Fruit fly (Drosophila melanogaster) whole organism, prepupa: ENCODE measurements around the gene laf.

Experiments used
- Blimp-1 ChIP-seq: fragments of 200-800 bp; sonication (Bioruptor generic); optimal IDR thresholded peaks from 3 replicates; lab custom pipeline; 2017; ENCODE audit warnings: missing biosample characterization, missing genetic modification characterization, mild to moderate bottlenecking, moderate library complexity, missing genetic modification reagents
- CG10631 ChIP-seq: fragments of 200-800 bp; sonication (Bioruptor generic); optimal IDR thresholded peaks from 2 replicates; lab custom pipeline; 2016; ENCODE audit warnings: missing biosample characterization, missing genetic modification characterization
- CG10669 ChIP-seq: fragments of 200-800 bp; sonication (Bioruptor generic); optimal IDR thresholded peaks from 3 replicates; lab custom pipeline; 2018; ENCODE audit warnings: missing biosample characterization, mild to moderate bottlenecking, missing genetic modification characterization, moderate library complexity
- CG11294 ChIP-seq: fragments of 200-800 bp; sonication (Bioruptor generic); IDR thresholded peaks from 2 replicates; pipeline ENCODE4 v1.3.6; 2022; ENCODE audit warnings: missing biosample characterization, missing genetic modification characterization
- CG11762 ChIP-seq: fragments of 200-800 bp; sonication (Bioruptor generic); optimal IDR thresholded peaks from 3 replicates; lab custom pipeline; 2016; ENCODE audit warnings: missing biosample characterization, missing genetic modification characterization; ENCODE audit not compliant: insufficient read depth
- CG11902 ChIP-seq: fragments of 200-800 bp; sonication (Bioruptor generic); optimal IDR thresholded peaks from 3 replicates; lab custom pipeline; 2016; ENCODE audit warnings: missing biosample characterization, missing genetic modification characterization
- CG1621 ChIP-seq: fragments of 200-800 bp; sonication (Bioruptor generic); optimal IDR thresholded peaks from 3 replicates; lab custom pipeline; 2018; ENCODE audit warnings: missing biosample characterization, mild to moderate bottlenecking, missing genetic modification characterization
- CG16779 ChIP-seq: fragments of 200-800 bp; sonication (Bioruptor generic); optimal IDR thresholded peaks from 3 replicates; lab custom pipeline; 2017; ENCODE audit warnings: missing biosample characterization, mild to moderate bottlenecking, missing genetic modification characterization
- CG3032 ChIP-seq: fragments of 200-800 bp; optimal IDR thresholded peaks from 2 replicates; lab custom pipeline; 2019; ENCODE audit warnings: missing biosample characterization, mild to moderate bottlenecking, missing genetic modification characterization, moderate library complexity
- CG31627 ChIP-seq: fragments of 200-800 bp; sonication (Bioruptor generic); optimal IDR thresholded peaks from 3 replicates; lab custom pipeline; 2016; ENCODE audit warnings: missing biosample characterization, missing genetic modification characterization
- CG32006 ChIP-seq: fragments of 200-800 bp; sonication (Bioruptor generic); optimal IDR thresholded peaks from 3 replicates; lab custom pipeline; 2017; ENCODE audit warnings: missing biosample characterization, mild to moderate bottlenecking, missing genetic modification characterization
- CG34406 ChIP-seq: fragments of 200-800 bp; sonication (Bioruptor generic); optimal IDR thresholded peaks from 3 replicates; lab custom pipeline; 2016; ENCODE audit warnings: missing biosample characterization, missing genetic modification characterization
- CG3919 ChIP-seq: fragments of 200-800 bp; sonication (Bioruptor generic); optimal IDR thresholded peaks from 3 replicates; lab custom pipeline; 2016; ENCODE audit warnings: missing biosample characterization, missing genetic modification characterization
- CG6163 ChIP-seq: fragments of 200-800 bp; sonication (Bioruptor generic); IDR thresholded peaks from 3 replicates; pipeline ENCODE4 v1.3.6; 2022; ENCODE audit warnings: missing biosample characterization, missing genetic modification characterization
- CG6276 ChIP-seq: fragments of 200-800 bp; sonication (Bioruptor generic); optimal IDR thresholded peaks from 2 replicates; lab custom pipeline; 2017; ENCODE audit warnings: missing biosample characterization, mild to moderate bottlenecking, missing genetic modification characterization
- CG6808 ChIP-seq: fragments of 200-800 bp; sonication (Bioruptor generic); optimal IDR thresholded peaks from 3 replicates; lab custom pipeline; 2017; ENCODE audit warnings: missing biosample characterization, missing genetic modification characterization, mild to moderate bottlenecking, moderate library complexity, missing genetic modification reagents
- CG6854 ChIP-seq: fragments of 200-800 bp; sonication (Bioruptor generic); optimal IDR thresholded peaks from 2 replicates; lab custom pipeline; 2017; ENCODE audit warnings: missing biosample characterization, mild to moderate bottlenecking, missing genetic modification characterization
- CG7368 ChIP-seq: fragments of 200-800 bp; sonication (Bioruptor generic); optimal IDR thresholded peaks from 3 replicates; lab custom pipeline; 2016; ENCODE audit warnings: missing biosample characterization, missing genetic modification characterization
- CG8119 ChIP-seq: fragments of 200-800 bp; sonication (Bioruptor generic); IDR thresholded peaks from 3 replicates; pipeline ENCODE4 v1.3.6; 2022; ENCODE audit warnings: missing biosample characterization, missing genetic modification characterization
- CG8319 ChIP-seq: fragments of 200-800 bp; sonication (Bioruptor generic); optimal IDR thresholded peaks from 3 replicates; lab custom pipeline; 2016; ENCODE audit warnings: missing biosample characterization, missing genetic modification characterization
- CG8632 ChIP-seq: fragments of 200-800 bp; sonication (Bioruptor generic); optimal IDR thresholded peaks from 3 replicates; lab custom pipeline; 2016; ENCODE audit warnings: missing biosample characterization, missing genetic modification characterization
- CG9139 ChIP-seq: fragments of 200-800 bp; sonication (Bioruptor generic); optimal IDR thresholded peaks from 3 replicates; lab custom pipeline; 2017; ENCODE audit warnings: missing biosample characterization, mild to moderate bottlenecking, missing genetic modification characterization
- Eip78C ChIP-seq: fragments of 200-800 bp; sonication (Bioruptor generic); peaks from one replicate; lab custom pipeline; 2016; ENCODE audit warnings: missing biosample characterization, missing genetic modification characterization
- Eip93F ChIP-seq: fragments of 200-800 bp; sonication (Bioruptor generic); optimal IDR thresholded peaks from 2 replicates; lab custom pipeline; 2016; ENCODE audit warnings: missing biosample characterization, mild to moderate bottlenecking, missing genetic modification characterization
- Ets96B ChIP-seq: fragments of 200-800 bp; optimal IDR thresholded peaks from 2 replicates; lab custom pipeline; 2019; ENCODE audit warnings: missing biosample characterization, mild to moderate bottlenecking, missing genetic modification characterization, moderate library complexity
- Hr39 ChIP-seq: fragments of 200-800 bp; sonication (Bioruptor generic); optimal IDR thresholded peaks from 2 replicates; lab custom pipeline; 2016; ENCODE audit warnings: missing biosample characterization, missing genetic modification characterization
- Hr4 ChIP-seq: fragments of 200-800 bp; sonication (Bioruptor generic); optimal IDR thresholded peaks from 3 replicates; lab custom pipeline; 2016; ENCODE audit warnings: missing biosample characterization, missing genetic modification characterization
- Lpt ChIP-seq: fragments of 200-800 bp; sonication (Bioruptor generic); optimal IDR thresholded peaks from 3 replicates; lab custom pipeline; 2016; ENCODE audit warnings: missing biosample characterization, missing genetic modification characterization
- Met ChIP-seq: fragments of 200-800 bp; sonication (Bioruptor generic); optimal IDR thresholded peaks from 3 replicates; lab custom pipeline; 2016; ENCODE audit warnings: missing biosample characterization, missing genetic modification characterization
- OdsH ChIP-seq: fragments of 200-800 bp; sonication (Bioruptor generic); optimal IDR thresholded peaks from 3 replicates; lab custom pipeline; 2016; ENCODE audit warnings: missing biosample characterization, missing genetic modification characterization
- Smox ChIP-seq: fragments of 200-800 bp; sonication (Bioruptor generic); optimal IDR thresholded peaks from 3 replicates; lab custom pipeline; 2016; ENCODE audit warnings: missing biosample characterization, missing genetic modification characterization
- Sox102F ChIP-seq: fragments of 200-800 bp; sonication (Bioruptor generic); optimal IDR thresholded peaks from 2 replicates; lab custom pipeline; 2016; ENCODE audit warnings: missing biosample characterization, mild to moderate bottlenecking, missing genetic modification characterization
- Sox14 ChIP-seq: fragments of 200-800 bp; sonication (Bioruptor generic); optimal IDR thresholded peaks from 3 replicates; lab custom pipeline; 2016; ENCODE audit warnings: missing biosample characterization, missing genetic modification characterization
- Sox15 ChIP-seq: fragments of 200-800 bp; sonication (Bioruptor generic); optimal IDR thresholded peaks from 3 replicates; lab custom pipeline; 2016; ENCODE audit warnings: missing biosample characterization, missing genetic modification characterization
- achi ChIP-seq: fragments of 200-800 bp; sonication (Bioruptor generic); optimal IDR thresholded peaks from 3 replicates; lab custom pipeline; 2016; ENCODE audit warnings: missing biosample characterization, missing genetic modification characterization
- acj6 ChIP-seq: fragments of 200-800 bp; sonication (Bioruptor generic); optimal IDR thresholded peaks from 3 replicates; lab custom pipeline; 2016; ENCODE audit warnings: missing biosample characterization, missing genetic modification characterization
- dac ChIP-seq: fragments of 200-800 bp; sonication (Bioruptor generic); optimal IDR thresholded peaks from 2 replicates; lab custom pipeline; 2017; ENCODE audit warnings: missing biosample characterization, mild to moderate bottlenecking, missing genetic modification characterization
- dsx ChIP-seq: fragments of 200-800 bp; optimal IDR thresholded peaks from 3 replicates; lab custom pipeline; 2019; ENCODE audit warnings: missing biosample characterization, mild to moderate bottlenecking, missing genetic modification characterization, moderate library complexity; ENCODE audit not compliant: poor library complexity, severe bottlenecking
- eg ChIP-seq: fragments of 200-800 bp; sonication (Bioruptor generic); IDR thresholded peaks from 3 replicates; pipeline ENCODE4 v1.3.6; 2022; ENCODE audit warnings: missing biosample characterization, missing genetic modification characterization
- esn ChIP-seq: fragments of 200-800 bp; sonication (Bioruptor generic); optimal IDR thresholded peaks from 2 replicates; lab custom pipeline; 2016; ENCODE audit warnings: missing biosample characterization, mild to moderate bottlenecking, missing genetic modification characterization, moderate library complexity
- fd85E ChIP-seq: fragments of 200-800 bp; sonication (Bioruptor generic); optimal IDR thresholded peaks from 3 replicates; lab custom pipeline; 2016; ENCODE audit warnings: missing biosample characterization, missing genetic modification characterization
- fkh ChIP-seq: fragments of 200-800 bp; sonication (Bioruptor generic); optimal IDR thresholded peaks from 3 replicates; lab custom pipeline; 2017; ENCODE audit warnings: missing biosample characterization, mild to moderate bottlenecking, missing genetic modification characterization, moderate library complexity
- net ChIP-seq: fragments of 200-800 bp; sonication (Bioruptor generic); optimal IDR thresholded peaks from 3 replicates; lab custom pipeline; 2016; ENCODE audit warnings: missing biosample characterization, missing genetic modification characterization
- pdm3 ChIP-seq: fragments of 200-800 bp; sonication (Bioruptor generic); optimal IDR thresholded peaks from 3 replicates; lab custom pipeline; 2016; ENCODE audit warnings: missing biosample characterization, missing genetic modification characterization
- ss ChIP-seq, 2 experiments: fragments of 200-800 bp; sonication (Bioruptor generic); optimal IDR thresholded peaks; 2 replicates in 1 of 2; 3 replicates in 1 of 2; lab custom pipeline; 2017 to 2018; ENCODE audit warnings: mild to moderate bottlenecking in 2 of 2, missing biosample characterization in 2 of 2, missing genetic modification characterization in 2 of 2, moderate library complexity in 1 of 2
- svp ChIP-seq: fragments of 200-800 bp; sonication (Bioruptor generic); peaks from one replicate; lab custom pipeline; 2016; ENCODE audit warnings: missing biosample characterization, missing genetic modification characterization
- topi ChIP-seq: fragments of 200-800 bp; sonication (Bioruptor generic); optimal IDR thresholded peaks from 3 replicates; lab custom pipeline; 2016; ENCODE audit warnings: missing biosample characterization, missing genetic modification characterization
- vri ChIP-seq: fragments of 200-800 bp; sonication (Bioruptor generic); optimal IDR thresholded peaks from 3 replicates; lab custom pipeline; 2016; ENCODE audit warnings: missing biosample characterization, mild to moderate bottlenecking, missing genetic modification characterization

The laf gene

dm6 chr3R:4883864-4884263, 5.5 kb upstream of the laf start (continued):
- TF ChIP-seq CG34406 (peak; percentile 33), CG3032 (tag; lab: Kevin White, UChicago) (peak; percentile 47), Sox102F (peak; percentile 41), CG6276 (GFP tag; lab: Kevin White, UChicago) (no peak), svp (peak; percentile 83), achi (GFP tag; lab: Kevin White, UChicago) (peak; percentile 40), fd85E (no peak), pdm3 (GFP tag; lab: Kevin White, UChicago) (peak; percentile 44), topi (peak; percentile 68), Met (peak; percentile 72), OdsH (peak; percentile 51), CG3919 (peak; percentile 41), eg (GFP tag; lab: Robert Waterston, UW) (no peak), Sox15 (GFP tag; lab: Kevin White, UChicago) (peak; percentile 6), CG8632 (peak; percentile 12), CG8119 (GFP tag; lab: Robert Waterston, UW) (no peak), acj6 (GFP tag; lab: Kevin White, UChicago) (peak; percentile 2), CG6854 (GFP tag; lab: Kevin White, UChicago) (no peak), Lpt (GFP tag; lab: Kevin White, UChicago) (no peak)
- TF ChIP-seq, all 60 proteins: peak for 36

dm6 chr3R:4883186-4883746, 4.9 kb upstream of the laf start:
- TF ChIP-seq Sox102F (peak; percentile 88), CG3032 (tag; lab: Kevin White, UChicago) (peak; percentile 84), achi (GFP tag; lab: Kevin White, UChicago) (peak; percentile 68), net (GFP tag; lab: Kevin White, UChicago) (peak; percentile 49), CG11294 (GFP tag; lab: Robert Waterston, UW) (no peak), CG3919 (peak; percentile 74), CG6163 (GFP tag; lab: Robert Waterston, UW) (no peak), Hr4 (peak; percentile 8), dac (no peak), OdsH (peak; percentile 71), topi (peak; percentile 88), Blimp-1 (peak; percentile 69), CG10631 (GFP tag; lab: Kevin White, UChicago) (peak; percentile 71), Eip78C (GFP tag; lab: Kevin White, UChicago) (peak; percentile 94), fd85E (no peak), ss (GFP tag; optimal IDR thresholded peaks at IDR 0.05; lab: Kevin White, UChicago) (peak; percentile 46 to 76), CG11762 (peak; percentile 55), CG1621 (tag; lab: Kevin White, UChicago) (peak; percentile 60), CG9139 (GFP tag; lab: Kevin White, UChicago) (peak; percentile 31), CG16779 (tag; lab: Kevin White, UChicago) (no peak), esn (GFP tag; lab: Kevin White, UChicago) (peak; percentile 92), Eip93F (GFP tag; lab: Kevin White, UChicago) (peak; percentile 59), CG7368 (GFP tag; lab: Kevin White, UChicago) (peak; percentile 33), CG31627 (peak; percentile 91), dsx (peak; percentile 77), Smox (GFP tag; lab: Kevin White, UChicago) (peak; percentile 87), CG8319 (peak; percentile 50), svp (peak; percentile 95), pdm3 (GFP tag; lab: Kevin White, UChicago) (peak; percentile 70), Sox15 (GFP tag; lab: Kevin White, UChicago) (peak; percentile 57), fkh (no peak), CG6276 (GFP tag; lab: Kevin White, UChicago) (no peak), Ets96B (tag; lab: Kevin White, UChicago) (peak; percentile 81), CG32006 (GFP tag; lab: Kevin White, UChicago) (peak; percentile 44), Hr39 (peak; percentile 92), CG10669 (GFP tag; lab: Kevin White, UChicago) (peak; percentile 84), vri (GFP tag; lab: Kevin White, UChicago) (peak; percentile 75), Sox14 (GFP tag; lab: Kevin White, UChicago) (peak; percentile 89), CG6808 (GFP tag; lab: Kevin White, UChicago) (peak; percentile 86), CG8632 (peak; percentile 73), eg (GFP tag; lab: Robert Waterston, UW) (no peak), CG11902 (GFP tag; lab: Kevin White, UChicago) (peak; percentile 62)
